Worm (Caenorhabditis elegans) whole organism, L4 larva: ENCODE measurements around the gene F48B9.3.

ENCODE experiments used
- F44E2.7 ChIP-seq: fragments of 200-800 bp; sonication (Bioruptor generic); IDR thresholded peaks from 2 replicates; pipeline ENCODE4 v2.1.2; 2022; ENCODE audit warnings: missing genetic modification characterization, missing compliant biosample characterization
- F49E8.2 ChIP-seq: sonication (generic microtip); optimal IDR thresholded peaks from 2 replicates; lab custom pipeline; 2016; ENCODE audit warnings: missing compliant biosample characterization, mild to moderate bottlenecking, missing genetic modification characterization, borderline replicate concordance
- ZK337.2 ChIP-seq: fragments of 200-800 bp; sonication (Bioruptor generic); IDR thresholded peaks from 2 replicates; pipeline ENCODE4 v1.3.6; 2022; ENCODE audit warnings: missing genetic modification reagents, missing genetic modification characterization, missing compliant biosample characterization
- aha-1 ChIP-seq: fragments of 150-350 bp; peaks from one replicate; lab custom pipeline; 2014; ENCODE audit warnings: missing biosample characterization, missing genetic modification characterization
- aly-2 ChIP-seq: sonication (generic microtip); optimal IDR thresholded peaks from 2 replicates; lab custom pipeline; 2018; ENCODE audit warnings: missing biosample characterization, missing genetic modification characterization
- ama-1 ChIP-seq: fragments of 150-350 bp; optimal IDR thresholded peaks from 2 replicates; lab custom pipeline; 2014; ENCODE audit warnings: inconsistent platforms, mixed read lengths
- ces-1 ChIP-seq: fragments of 150-350 bp; sonication (generic microtip); optimal IDR thresholded peaks from 4 replicates; lab custom pipeline; 2014; ENCODE audit warnings: missing biosample characterization, missing genetic modification reagents, missing genetic modification characterization
- cey-2 ChIP-seq: sonication (generic microtip); optimal IDR thresholded peaks from 3 replicates; lab custom pipeline; 2017; ENCODE audit warnings: missing genetic modification characterization, mild to moderate bottlenecking, missing compliant biosample characterization, antibody characterized with exemption, borderline replicate concordance; ENCODE audit not compliant: insufficient read depth
- ctbp-1 ChIP-seq: fragments of 200-800 bp; sonication (Bioruptor generic); IDR thresholded peaks from 2 replicates; pipeline ENCODE4 v1.3.6; 2022; ENCODE audit warnings: missing genetic modification reagents, missing genetic modification characterization, missing compliant biosample characterization
- daf-16 ChIP-seq, 3 experiments: sonication (generic microtip); optimal IDR thresholded peaks; 2 replicates each; lab custom pipeline; 2016 to 2017; ENCODE audit warnings: missing genetic modification characterization in 3 of 3, missing genetic modification reagents in 3 of 3, mild to moderate bottlenecking in 2 of 3, missing compliant biosample characterization in 2 of 3, missing biosample characterization in 1 of 3, moderate library complexity in 1 of 3
- egl-27 ChIP-seq: sonication (generic microtip); optimal IDR thresholded peaks from 3 replicates; lab custom pipeline; 2017; ENCODE audit warnings: missing biosample characterization, missing genetic modification reagents, missing genetic modification characterization
- egl-43 ChIP-seq: fragments of 200-800 bp; sonication (Bioruptor generic); IDR thresholded peaks from 2 replicates; pipeline ENCODE4 v1.3.6; 2022; ENCODE audit warnings: missing genetic modification reagents, missing genetic modification characterization, missing compliant biosample characterization
- fkh-10 ChIP-seq: fragments of 150-350 bp; optimal IDR thresholded peaks from 2 replicates; lab custom pipeline; 2014; ENCODE audit warnings: missing biosample characterization, missing genetic modification reagents, missing genetic modification characterization
- fos-1 ChIP-seq: fragments of 150-350 bp; optimal IDR thresholded peaks from 2 replicates; lab custom pipeline; 2014; ENCODE audit warnings: missing biosample characterization, missing genetic modification characterization
- hlh-11 ChIP-seq: fragments of 200-800 bp; sonication (Bioruptor generic); optimal IDR thresholded peaks from 2 replicates; lab custom pipeline; 2018; ENCODE audit warnings: mild to moderate bottlenecking, missing genetic modification characterization, missing compliant biosample characterization
- hlh-30 ChIP-seq: sonication (generic microtip); optimal IDR thresholded peaks from 2 replicates; lab custom pipeline; 2017; ENCODE audit warnings: antibody characterized with exemption, mild to moderate bottlenecking, missing genetic modification characterization, missing compliant biosample characterization; ENCODE audit not compliant: insufficient read depth
- madf-5 ChIP-seq, 2 experiments: fragments of 200-800 bp; sonication (Bioruptor generic); IDR thresholded peaks; 2 replicates each; pipeline ENCODE4 v1.3.6; 2022; ENCODE audit warnings: missing compliant biosample characterization in 2 of 2, missing genetic modification characterization in 2 of 2
- madf-9 ChIP-seq: fragments of 200-800 bp; sonication (Bioruptor generic); conservative IDR thresholded peaks from 2 replicates; pipeline ENCODE4 v1.3.6; 2022; ENCODE audit warnings: missing genetic modification reagents, missing genetic modification characterization, missing compliant biosample characterization
- mdt-29 ChIP-seq: fragments of 200-800 bp; sonication (Bioruptor generic); IDR thresholded peaks from 2 replicates; pipeline ENCODE4 v1.3.6; 2022; ENCODE audit warnings: missing genetic modification reagents, missing genetic modification characterization, missing compliant biosample characterization
- mes-2 ChIP-seq: sonication (generic microtip); optimal IDR thresholded peaks from 2 replicates; lab custom pipeline; 2016; ENCODE audit warnings: missing genotype, mild to moderate bottlenecking, missing genetic modification characterization, missing compliant biosample characterization; ENCODE audit not compliant: poor library complexity, severe bottlenecking
- nhr-102 ChIP-seq: sonication (generic microtip); optimal IDR thresholded peaks from 2 replicates; lab custom pipeline; 2016; ENCODE audit warnings: mild to moderate bottlenecking, missing genetic modification characterization, moderate library complexity, missing compliant biosample characterization
- nhr-25 ChIP-seq: sonication (generic microtip); optimal IDR thresholded peaks from 2 replicates; lab custom pipeline; 2017; ENCODE audit warnings: missing genetic modification characterization, mild to moderate bottlenecking, missing compliant biosample characterization, antibody characterized with exemption, moderate library complexity, borderline replicate concordance; ENCODE audit not compliant: insufficient read depth
- nhr-28 ChIP-seq: fragments of 150-350 bp; optimal IDR thresholded peaks from 2 replicates; lab custom pipeline; 2014; ENCODE audit warnings: missing biosample characterization, missing genetic modification characterization
- nhr-42 ChIP-seq: fragments of 200-800 bp; sonication (Bioruptor generic); IDR thresholded peaks from 2 replicates; pipeline ENCODE4 v1.3.6; 2022; ENCODE audit warnings: missing genetic modification characterization, missing compliant biosample characterization
- nhr-76 ChIP-seq: fragments of 150-350 bp; optimal IDR thresholded peaks from 2 replicates; lab custom pipeline; 2014; ENCODE audit warnings: missing biosample characterization, missing genetic modification characterization
- nhr-77 ChIP-seq: fragments of 150-350 bp; optimal IDR thresholded peaks from 2 replicates; lab custom pipeline; 2014; ENCODE audit warnings: missing biosample characterization, missing genetic modification characterization
- pqm-1 ChIP-seq: sonication (generic microtip); optimal IDR thresholded peaks from 2 replicates; lab custom pipeline; 2017; ENCODE audit warnings: missing biosample characterization, missing genetic modification characterization
- rbr-2 ChIP-seq: sonication (generic microtip); optimal IDR thresholded peaks from 2 replicates; lab custom pipeline; 2016; ENCODE audit warnings: missing genotype, missing genetic modification characterization, missing compliant biosample characterization
- set-16 ChIP-seq: fragments of 200-800 bp; sonication (Bioruptor generic); IDR thresholded peaks from 2 replicates; pipeline ENCODE4 v1.3.6; 2022; ENCODE audit warnings: missing genetic modification reagents, missing genetic modification characterization, missing compliant biosample characterization
- spr-3 ChIP-seq: fragments of 200-800 bp; sonication (Bioruptor generic); optimal IDR thresholded peaks from 2 replicates; lab custom pipeline; 2018; ENCODE audit warnings: mild to moderate bottlenecking, missing genetic modification characterization, missing compliant biosample characterization
- unc-39 ChIP-seq: sonication (generic microtip); optimal IDR thresholded peaks from 2 replicates; lab custom pipeline; 2017; ENCODE audit warnings: missing biosample characterization, missing genetic modification characterization
- unc-62 ChIP-seq, 3 experiments: fragments of 150-350 bp in 1 of 3; sonication (generic microtip); optimal IDR thresholded peaks in 2 of 3; peaks in 1 of 3; 1 replicate in 1 of 3; 2 replicates in 2 of 3; lab custom pipeline; 2014 to 2017; ENCODE audit warnings: missing biosample characterization in 3 of 3, missing genetic modification characterization in 3 of 3, missing genetic modification reagents in 3 of 3, missing genotype in 1 of 3
- zfp-2 ChIP-seq: sonication (generic microtip); optimal IDR thresholded peaks from 2 replicates; lab custom pipeline; 2016; ENCODE audit warnings: mild to moderate bottlenecking, missing genetic modification characterization, missing compliant biosample characterization
- zip-11 ChIP-seq: fragments of 200-800 bp; sonication (Bioruptor generic); IDR thresholded peaks from 2 replicates; pipeline ENCODE4 v1.3.6; 2022; ENCODE audit warnings: missing genetic modification characterization, missing compliant biosample characterization
- ztf-11 ChIP-seq: fragments of 150-350 bp; optimal IDR thresholded peaks from 2 replicates; lab custom pipeline; 2014; ENCODE audit warnings: missing biosample characterization, missing genetic modification characterization

The F48B9.3 gene

DNA sequence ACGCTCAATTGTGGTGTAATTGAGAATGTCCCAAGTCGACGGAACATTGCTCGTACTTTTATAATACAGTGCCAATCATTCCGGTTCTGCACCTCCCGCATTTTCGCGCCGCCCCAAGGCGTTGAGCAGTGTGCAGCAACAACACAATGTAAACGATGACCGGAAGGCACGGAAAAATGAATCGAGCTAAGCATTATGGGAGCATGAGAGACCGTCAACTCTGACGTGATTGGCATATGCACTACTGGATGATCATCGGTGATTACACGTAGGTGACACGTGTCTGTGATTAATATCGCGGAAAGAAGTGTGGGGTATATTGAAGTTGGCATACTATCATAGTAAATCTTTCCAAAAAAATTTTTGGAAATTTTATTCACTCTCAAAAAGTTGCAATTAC lies 40.1 kb downstream of the F48B9.3 start, which contains the start of gene T24C12.4:
TSS of gene T24C12.4 (minus strand) at position 101 of the 400 bp plus-strand sequence.
- TF ChIP-seq nhr-77 (tag; lab: Kevin White, UChicago): no peak
- TF ChIP-seq zfp-2 (tag; lab: Kevin White, UChicago): no peak
- TF ChIP-seq aly-2 (tag; lab: Kevin White, UChicago): no peak
- TF ChIP-seq madf-5 (GFP tag; IDR thresholded peaks at IDR 0.05; lab: Robert Waterston, UW): no peak

DNA sequence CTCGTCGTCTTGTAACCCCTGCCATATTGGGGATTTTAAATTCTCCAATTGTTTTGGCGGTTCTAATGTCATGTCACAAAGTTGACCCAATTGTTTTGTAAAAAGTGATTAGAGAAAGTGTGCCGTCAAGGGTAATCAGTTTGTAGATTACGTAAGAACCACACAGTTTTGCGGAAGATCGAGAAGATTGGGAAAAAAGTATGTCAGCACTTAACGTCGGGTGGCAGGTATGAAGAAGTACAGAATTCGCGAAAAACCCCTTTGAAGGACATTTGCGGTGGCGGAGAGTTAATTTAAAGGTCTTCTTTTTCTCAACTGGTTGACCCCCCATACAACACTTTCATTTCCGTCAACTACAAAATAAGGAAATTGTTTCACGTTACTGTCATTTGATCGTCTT lies 43.5 kb downstream of the F48B9.3 start:
- TF ChIP-seq nhr-25 (tag; lab: Kevin White, UChicago) (peak; percentile 45), nhr-28 (peak; percentile 28), F49E8.2 (tag; lab: Kevin White, UChicago) (no peak), madf-9 (no peak), ama-1 (lab: Kevin White, UChicago) (no peak), hlh-11 (tag; lab: Kevin White, UChicago) (peak; percentile 10)
- TF ChIP-seq, all 104 proteins: peak for 3

DNA sequence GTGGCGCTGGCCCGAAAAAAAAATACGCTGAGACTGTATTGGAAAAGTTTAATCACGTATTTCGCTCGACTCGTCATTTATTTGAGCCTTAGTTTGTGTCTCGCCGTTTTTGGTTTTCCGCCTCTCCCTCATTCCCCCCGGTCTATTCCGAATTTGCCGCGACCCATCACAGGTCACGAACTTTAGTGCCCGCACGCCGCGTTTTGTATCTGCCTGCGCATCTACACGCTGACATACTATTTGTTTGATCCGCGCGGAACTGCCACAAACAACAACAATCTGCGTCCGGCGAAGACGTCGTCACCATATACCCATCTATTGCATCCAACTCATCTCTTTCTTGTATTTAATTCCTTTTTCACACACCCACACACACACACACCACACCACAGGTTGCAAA lies 45.3 kb downstream of the F48B9.3 start:
- TF ChIP-seq ces-1 (GFP tag; lab: Kevin White, UChicago): no peak
- TF ChIP-seq egl-43 (GFP tag; lab: Robert Waterston, UW): 0 out of 2 replicates have a peak, but pooled peaks have one; percentile 48

DNA sequence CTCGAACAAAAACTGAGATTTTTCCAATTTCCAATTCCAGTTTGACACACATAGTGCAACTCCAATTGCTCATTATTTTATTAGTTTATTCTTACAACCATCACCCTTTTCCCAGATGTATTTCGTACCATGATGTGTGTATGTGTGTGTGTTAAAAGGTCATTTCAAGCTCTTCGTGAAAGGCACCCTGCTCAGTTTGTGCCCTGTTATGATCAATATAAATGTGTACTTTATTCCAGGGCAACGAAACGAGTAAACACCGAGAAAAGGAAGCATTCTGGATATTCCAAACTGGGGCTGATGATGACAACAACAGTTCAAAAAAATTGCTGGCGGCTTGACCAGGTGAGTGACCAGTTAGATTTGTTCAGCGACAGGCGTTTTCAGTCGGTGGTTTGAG lies 45.9 kb downstream of the F48B9.3 start, which contains the start of gene peb-1:
TSS of gene peb-1 (plus strand) at position 301 of the 400 bp plus-strand sequence.
- TF ChIP-seq spr-3: no peak
- peak; percentile 75 for TF ChIP-seq aha-1 (tag; lab: Kevin White, UChicago)

DNA sequence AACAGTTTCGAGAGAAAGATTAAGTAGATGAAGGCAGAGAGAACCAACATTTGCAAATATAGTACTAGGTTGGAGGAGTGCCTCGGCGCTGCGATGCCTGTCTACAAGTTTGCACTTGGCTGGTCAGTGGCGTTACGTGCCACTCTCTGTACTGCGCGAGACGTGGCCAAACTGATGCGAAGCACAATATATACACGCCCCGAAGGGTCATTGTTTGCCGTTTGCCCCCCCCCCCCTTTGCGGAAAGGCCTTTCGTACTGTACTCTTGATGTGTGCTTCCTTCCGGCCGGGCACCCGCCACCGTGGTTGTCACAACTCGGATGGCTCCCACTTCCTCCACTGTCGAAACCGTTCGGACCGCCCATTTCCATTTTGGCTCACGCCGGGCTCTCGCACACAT lies 47.3 kb downstream of the F48B9.3 start:
- TF ChIP-seq nhr-42 (GFP tag; lab: Robert Waterston, UW): 0 out of 2 replicates have a peak, but pooled peaks have one; percentile 8
- TF ChIP-seq fkh-10: no peak
- TF ChIP-seq pqm-1 (tag; lab: Kevin White, UChicago): no peak
- TF ChIP-seq egl-27 (tag; lab: Kevin White, UChicago): no peak
- no peak for TF ChIP-seq cey-2 (tag; lab: Kevin White, UChicago)
- no peak for TF ChIP-seq nhr-76 (tag; lab: Kevin White, UChicago)
- TF ChIP-seq set-16 (GFP tag; lab: Robert Waterston, UW): peak; percentile 63
- TF ChIP-seq unc-39 (tag; lab: Kevin White, UChicago): no peak
- peak; percentile 11 for TF ChIP-seq mes-2 (tag; lab: Kevin White, UChicago)
- TF ChIP-seq nhr-77 (tag; lab: Kevin White, UChicago): no peak
- TF ChIP-seq rbr-2 (tag; lab: Kevin White, UChicago): no peak
- TF ChIP-seq egl-43 (GFP tag; lab: Robert Waterston, UW): 0 out of 2 replicates have a peak, but pooled peaks have one; percentile 24

DNA sequence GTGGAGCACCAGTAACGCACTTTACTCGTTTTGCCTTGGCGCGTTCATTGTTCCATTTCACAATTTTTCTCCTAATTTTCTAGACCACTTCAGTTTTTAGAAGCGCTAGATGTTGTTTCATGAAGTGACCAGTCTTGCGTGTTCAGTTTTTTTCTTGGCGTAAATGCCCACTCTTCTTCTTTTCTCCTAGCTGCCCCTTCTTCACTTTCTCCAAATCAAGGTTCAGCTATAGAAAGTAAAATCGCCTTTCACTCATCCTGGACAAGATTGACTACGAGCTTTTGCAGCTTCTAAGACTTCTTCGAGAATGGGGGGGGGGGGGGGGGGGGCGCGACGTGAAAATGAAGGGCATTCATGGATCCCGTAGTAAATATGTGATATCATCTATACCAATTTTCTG lies 47.9 kb downstream of the F48B9.3 start:
- no peak for TF ChIP-seq nhr-25 (tag; lab: Kevin White, UChicago)
- peak in 1 of 2 experiments; percentile 66 for TF ChIP-seq unc-62 (GFP tag; optimal IDR thresholded peaks at IDR 0.05 in 1 of 2; lab: Kevin White, UChicago)
- no peak for TF ChIP-seq unc-62 (tag; optimal IDR thresholded peaks at IDR 0.05; lab: Kevin White, UChicago)
- TF ChIP-seq, all 104 proteins: peak for 1

DNA sequence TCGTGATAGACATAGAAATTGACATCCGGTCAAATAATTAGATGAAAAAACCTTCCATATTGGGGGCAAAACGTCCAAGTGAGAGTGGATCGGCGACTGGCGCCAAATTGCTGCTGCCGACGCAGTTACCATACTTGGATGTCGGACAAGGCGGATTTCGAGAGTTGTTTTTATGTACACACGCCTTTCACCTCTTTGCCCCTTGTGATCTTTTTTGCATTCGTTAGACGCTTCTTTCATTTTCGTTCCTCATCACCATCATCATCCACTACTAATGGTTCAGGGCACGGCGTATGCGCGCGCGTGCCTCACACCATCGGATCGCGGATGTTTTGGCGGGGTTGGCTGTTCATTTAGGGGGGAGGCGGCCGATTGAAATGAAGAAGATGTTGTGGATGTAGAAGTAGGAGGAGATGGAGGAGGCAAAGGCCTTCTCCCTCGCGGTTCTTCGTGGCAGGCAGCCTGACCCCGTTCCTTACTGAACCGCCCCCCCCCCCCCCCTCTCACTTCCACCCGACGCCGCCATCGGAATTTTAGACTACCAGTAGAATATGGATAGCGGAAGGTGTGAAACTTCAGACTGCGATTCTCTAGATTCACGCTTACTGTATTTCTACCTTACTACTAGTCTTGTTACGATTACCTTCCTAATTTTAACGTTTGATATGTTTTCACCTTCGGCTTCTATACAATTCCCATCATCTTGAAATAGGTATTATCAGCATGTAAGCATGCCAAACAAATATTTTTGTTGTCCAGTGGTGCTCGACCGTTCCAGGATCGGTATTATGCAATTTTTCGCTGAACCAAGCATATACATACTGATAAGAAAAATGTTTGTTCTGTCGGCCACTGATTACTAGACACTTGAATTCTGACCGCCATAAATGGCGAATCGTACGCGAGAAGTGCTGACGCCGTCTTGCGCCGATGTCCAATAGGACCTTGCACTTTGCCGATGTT lies 48.8 kb downstream of the F48B9.3 start:
- TF ChIP-seq set-16 (GFP tag; lab: Robert Waterston, UW) (peak; percentile 93), aha-1 (tag; lab: Kevin White, UChicago) (peak; percentile 60), nhr-28 (peak; percentile 20), nhr-102 (no peak), F44E2.7 (GFP tag; lab: Robert Waterston, UW) (no peak), fos-1 (tag; lab: Kevin White, UChicago) (no peak), aly-2 (tag; lab: Kevin White, UChicago) (no peak), nhr-76 (tag; lab: Kevin White, UChicago) (no peak), daf-16 (GFP tag; optimal IDR thresholded peaks at IDR 0.05; lab: Kevin White, UChicago) (no peak), daf-16 (tag; optimal IDR thresholded peaks at IDR 0.05; lab: Kevin White, UChicago) (peak; percentile 93), ztf-11 (no peak), ZK337.2 (no peak), zip-11 (no peak), mdt-29 (GFP tag; lab: Robert Waterston, UW) (no peak), ctbp-1 (GFP tag; lab: Robert Waterston, UW) (no peak), hlh-30 (tag; lab: Kevin White, UChicago) (peak; percentile 16)
- TF ChIP-seq, all 104 proteins: peak for 5
